Fruit fly (Drosophila melanogaster) whole organism, embryonic: ENCODE results near the gene Mkk4.

Source experiments
- Atf3 ChIP-seq: fragments of 200-800 bp; sonication (Bioruptor generic); optimal IDR thresholded peaks from 3 replicates; lab custom pipeline; 2016; ENCODE audit warnings: missing biosample characterization, missing genetic modification characterization
- CG11398 ChIP-seq: fragments of 200-800 bp; sonication (Bioruptor generic); optimal IDR thresholded peaks from 2 replicates; lab custom pipeline; 2016; ENCODE audit warnings: missing biosample characterization, missing genetic modification characterization
- CG11456 ChIP-seq: fragments of 200-800 bp; sonication (Bioruptor generic); IDR thresholded peaks from 3 replicates; pipeline ENCODE4 v1.3.6; 2022; ENCODE audit warnings: missing biosample characterization, missing genetic modification characterization
- CG13624 ChIP-seq: fragments of 200-800 bp; sonication (Bioruptor generic); optimal IDR thresholded peaks from 2 replicates; lab custom pipeline; 2016; ENCODE audit warnings: missing biosample characterization, missing genetic modification characterization
- CG13894 ChIP-seq: fragments of 200-800 bp; sonication (Bioruptor generic); optimal IDR thresholded peaks from 3 replicates; lab custom pipeline; 2018; ENCODE audit warnings: missing biosample characterization, mild to moderate bottlenecking, missing genetic modification characterization, moderate library complexity
- CG17361 ChIP-seq: fragments of 200-800 bp; sonication (Bioruptor generic); IDR thresholded peaks from 3 replicates; pipeline ENCODE4 v1.3.6; 2022; ENCODE audit warnings: missing biosample characterization, missing genetic modification characterization
- CG17568 ChIP-seq: fragments of 200-800 bp; sonication (Bioruptor generic); optimal IDR thresholded peaks from 2 replicates; lab custom pipeline; 2018; ENCODE audit warnings: missing biosample characterization, mild to moderate bottlenecking, missing genetic modification characterization, moderate library complexity
- CG18476 ChIP-seq: fragments of 200-800 bp; sonication (Bioruptor generic); optimal IDR thresholded peaks from 2 replicates; lab custom pipeline; 2016; ENCODE audit warnings: missing biosample characterization, mild to moderate bottlenecking, missing genetic modification characterization
- CG31388 ChIP-seq: fragments of 200-800 bp; sonication (Bioruptor generic); optimal IDR thresholded peaks from 2 replicates; lab custom pipeline; 2016; ENCODE audit warnings: missing biosample characterization, missing genetic modification characterization
- CG3281 ChIP-seq: fragments of 200-800 bp; sonication (Bioruptor generic); optimal IDR thresholded peaks from 3 replicates; lab custom pipeline; 2017; ENCODE audit warnings: missing biosample characterization, mild to moderate bottlenecking, missing genetic modification characterization
- CG33557 ChIP-seq: fragments of 200-800 bp; sonication (Bioruptor generic); optimal IDR thresholded peaks from 2 replicates; lab custom pipeline; 2019; ENCODE audit warnings: missing biosample characterization, mild to moderate bottlenecking, missing genetic modification characterization, moderate library complexity
- CG6272 ChIP-seq: fragments of 200-800 bp; sonication (Bioruptor generic); IDR thresholded peaks from 2 replicates; pipeline ENCODE4 v1.3.6; 2022; ENCODE audit warnings: missing biosample characterization, missing genetic modification characterization
- CG8290 ChIP-seq, 3 experiments: fragments of 200-800 bp; sonication (Bioruptor generic); optimal IDR thresholded peaks; 2 replicates each; lab custom pipeline; 2016 to 2019; ENCODE audit warnings: missing biosample characterization in 3 of 3, missing genetic modification characterization in 3 of 3, mild to moderate bottlenecking in 2 of 3, moderate library complexity in 1 of 3
- CG8388 ChIP-seq: fragments of 200-800 bp; sonication (Bioruptor generic); optimal IDR thresholded peaks from 2 replicates; lab custom pipeline; 2019; ENCODE audit warnings: missing biosample characterization, mild to moderate bottlenecking, missing genetic modification characterization, moderate library complexity
- CG8478 ChIP-seq: fragments of >200 bp; optimal IDR thresholded peaks from 2 replicates; lab custom pipeline; 2018
- CoRest ChIP-seq: fragments of 200-800 bp; sonication (Bioruptor generic); optimal IDR thresholded peaks from 3 replicates; lab custom pipeline; 2018; ENCODE audit warnings: missing biosample characterization, mild to moderate bottlenecking, missing genetic modification characterization, moderate library complexity
- Deaf1 ChIP-seq: fragments of 200-800 bp; optimal IDR thresholded peaks from 3 replicates; lab custom pipeline; 2019; ENCODE audit warnings: missing biosample characterization, mild to moderate bottlenecking, missing genetic modification characterization, moderate library complexity
- Dek ChIP-seq: fragments of 200-800 bp; sonication (Bioruptor generic); optimal IDR thresholded peaks from 3 replicates; lab custom pipeline; 2019; ENCODE audit warnings: missing biosample characterization, mild to moderate bottlenecking, missing genetic modification characterization, moderate library complexity
- Drgx ChIP-seq: fragments of 200-800 bp; sonication (Bioruptor generic); IDR thresholded peaks from 2 replicates; pipeline ENCODE4 v1.3.6; 2022; ENCODE audit warnings: missing biosample characterization, missing genetic modification characterization
- Ets65A ChIP-seq: fragments of 200-800 bp; sonication (Bioruptor generic); peaks from one replicate; lab custom pipeline; 2016; ENCODE audit warnings: missing biosample characterization, missing genetic modification characterization
- Ets97D ChIP-seq: fragments of 200-800 bp; sonication (Bioruptor generic); optimal IDR thresholded peaks from 3 replicates; lab custom pipeline; 2016; ENCODE audit warnings: missing biosample characterization, missing genetic modification characterization
- Fer2 ChIP-seq: fragments of 200-800 bp; sonication (Bioruptor generic); optimal IDR thresholded peaks from 2 replicates; lab custom pipeline; 2018; ENCODE audit warnings: missing biosample characterization, mild to moderate bottlenecking, missing genetic modification characterization, moderate library complexity
- HLH3B ChIP-seq: fragments of 200-800 bp; sonication (Bioruptor generic); IDR thresholded peaks from 2 replicates; pipeline ENCODE4 v1.3.6; 2022; ENCODE audit warnings: missing biosample characterization, missing genetic modification characterization
- HmgZ ChIP-seq: fragments of 200-800 bp; sonication (Bioruptor generic); optimal IDR thresholded peaks from 2 replicates; lab custom pipeline; 2018; ENCODE audit warnings: missing biosample characterization, mild to moderate bottlenecking, missing genetic modification characterization
- Jarid2 ChIP-seq: fragments of 200-800 bp; sonication (Bioruptor generic); optimal IDR thresholded peaks from 3 replicates; lab custom pipeline; 2017; ENCODE audit warnings: mild to moderate bottlenecking, missing biosample characterization, missing genetic modification reagents, missing genetic modification characterization
- Lim3 ChIP-seq: fragments of 200-800 bp; sonication (Bioruptor generic); IDR thresholded peaks from 2 replicates; pipeline ENCODE4 v1.3.6; 2022; ENCODE audit warnings: missing biosample characterization, missing genetic modification characterization
- Med ChIP-seq: fragments of 200-800 bp; sonication (Bioruptor generic); peaks from one replicate; lab custom pipeline; 2016; ENCODE audit warnings: missing biosample characterization, missing genetic modification characterization, mild to moderate bottlenecking, inconsistent platforms, moderate library complexity
- Nf-YA ChIP-seq: fragments of 200-800 bp; sonication (Bioruptor generic); IDR thresholded peaks from 2 replicates; pipeline ENCODE4 v1.3.6; 2022; ENCODE audit warnings: missing biosample characterization, missing genetic modification characterization
- Nf-YB ChIP-seq: fragments of 200-800 bp; sonication (Bioruptor generic); optimal IDR thresholded peaks from 3 replicates; lab custom pipeline; 2019; ENCODE audit warnings: missing biosample characterization, mild to moderate bottlenecking, missing genetic modification characterization, moderate library complexity
- PHDP ChIP-seq: fragments of 200-800 bp; sonication (Bioruptor generic); optimal IDR thresholded peaks from 3 replicates; lab custom pipeline; 2018; ENCODE audit warnings: missing biosample characterization, mild to moderate bottlenecking, missing genetic modification characterization, moderate library complexity
- Rfx ChIP-seq: fragments of 200-800 bp; sonication (Bioruptor generic); IDR thresholded peaks from 2 replicates; pipeline ENCODE4 v1.3.6; 2022; ENCODE audit warnings: missing biosample characterization, missing genetic modification characterization
- Sox102F ChIP-seq: fragments of 200-800 bp; sonication (Bioruptor generic); optimal IDR thresholded peaks from 2 replicates; lab custom pipeline; 2018; ENCODE audit warnings: missing biosample characterization, mild to moderate bottlenecking, missing genetic modification characterization, moderate library complexity
- Trl ChIP-seq, 3 experiments: fragments of >200 bp in 2 of 3; fragments of 200-800 bp in 1 of 3; sonication (Bioruptor generic) in 1 of 3; optimal IDR thresholded peaks; 2 replicates in 1 of 3; 3 replicates in 2 of 3; lab custom pipeline; 2016 to 2017; ENCODE audit warnings: missing biosample characterization in 1 of 3, missing genetic modification characterization in 1 of 3
- Xbp1 ChIP-seq: fragments of 200-800 bp; sonication (Bioruptor generic); optimal IDR thresholded peaks from 3 replicates; lab custom pipeline; 2016; ENCODE audit warnings: missing biosample characterization, mild to moderate bottlenecking, missing genetic modification characterization
- ase ChIP-seq: fragments of 200-800 bp; sonication (Bioruptor generic); IDR thresholded peaks from 3 replicates; pipeline ENCODE4 v1.3.6; 2022; ENCODE audit warnings: missing biosample characterization, missing genetic modification characterization
- dimm ChIP-seq: fragments of 200-800 bp; sonication (Bioruptor generic); IDR thresholded peaks from 2 replicates; pipeline ENCODE4 v1.3.6; 2022; ENCODE audit warnings: missing biosample characterization, missing genetic modification characterization
- dmrt11E ChIP-seq: fragments of 200-800 bp; sonication (Bioruptor generic); optimal IDR thresholded peaks from 3 replicates; lab custom pipeline; 2018; ENCODE audit warnings: missing biosample characterization, mild to moderate bottlenecking, missing genetic modification characterization, moderate library complexity
- ems ChIP-seq: fragments of 200-800 bp; sonication (Bioruptor generic); optimal IDR thresholded peaks from 3 replicates; lab custom pipeline; 2016; ENCODE audit warnings: missing biosample characterization, missing genetic modification characterization
- eve ChIP-seq, 2 experiments: fragments of >200 bp; optimal IDR thresholded peaks; 2 replicates each; lab custom pipeline; 2017; ENCODE audit warnings: missing biosample characterization in 2 of 2, missing genetic modification characterization in 2 of 2
- eyg ChIP-seq: fragments of 200-800 bp; sonication (Bioruptor generic); optimal IDR thresholded peaks from 3 replicates; lab custom pipeline; 2016; ENCODE audit warnings: missing biosample characterization, missing genetic modification characterization
- gro ChIP-seq: fragments of 200-800 bp; sonication (Bioruptor generic); optimal IDR thresholded peaks from 2 replicates; lab custom pipeline; 2016; ENCODE audit warnings: missing biosample characterization, missing genetic modification characterization
- gsb ChIP-seq: fragments of 200-800 bp; sonication (Bioruptor generic); IDR thresholded peaks from 2 replicates; pipeline ENCODE4 v1.3.6; 2022; ENCODE audit warnings: missing biosample characterization, missing genetic modification characterization
- hb ChIP-seq: fragments of 200-800 bp; sonication (Bioruptor generic); IDR thresholded peaks from 3 replicates; pipeline ENCODE4 v1.3.6; 2022; ENCODE audit warnings: missing biosample characterization, missing genetic modification characterization; ENCODE audit not compliant: partially characterized antibody
- her ChIP-seq: fragments of 200-800 bp; sonication (Bioruptor generic); optimal IDR thresholded peaks from 2 replicates; lab custom pipeline; 2016; ENCODE audit warnings: missing biosample characterization, missing genetic modification characterization
- lola ChIP-seq, 3 experiments: fragments of >200 bp in 2 of 3; fragments of 200-800 bp in 1 of 3; sonication (Bioruptor generic) in 1 of 3; optimal IDR thresholded peaks; 2 replicates each; lab custom pipeline; 2017 to 2019; ENCODE audit warnings: missing biosample characterization in 3 of 3, missing genetic modification characterization in 3 of 3, mild to moderate bottlenecking in 1 of 3, moderate library complexity in 1 of 3
- nau ChIP-seq: fragments of 200-800 bp; sonication (Bioruptor generic); optimal IDR thresholded peaks from 3 replicates; lab custom pipeline; 2017; ENCODE audit warnings: missing biosample characterization, mild to moderate bottlenecking, missing genetic modification characterization, missing genetic modification reagents
- phol ChIP-seq: fragments of 200-800 bp; sonication (Bioruptor generic); optimal IDR thresholded peaks from 3 replicates; lab custom pipeline; 2018; ENCODE audit warnings: missing biosample characterization, mild to moderate bottlenecking, missing genetic modification characterization, moderate library complexity
- sens ChIP-seq: fragments of 200-800 bp; sonication (Bioruptor generic); peaks from one replicate; lab custom pipeline; 2016; ENCODE audit warnings: missing biosample characterization, missing genetic modification characterization
- vnd ChIP-seq: fragments of 200-800 bp; sonication (Bioruptor generic); IDR thresholded peaks from 3 replicates; pipeline ENCODE4 v1.3.6; 2022; ENCODE audit warnings: missing biosample characterization, missing genetic modification characterization; ENCODE audit not compliant: partially characterized antibody

Gene Mkk4

dm6 chr3R:8654058-8654457 lies 3.5 kb upstream of the Mkk4 start:
- TF ChIP-seq CG11398 (GFP tag; lab: Kevin White, UChicago) (no peak), CG13624 (GFP tag; lab: Kevin White, UChicago) (no peak), sens (GFP tag; lab: Kevin White, UChicago) (peak; percentile 53), Med (GFP tag; lab: Kevin White, UChicago) (peak; percentile 75), Rfx (GFP tag; lab: Robert Waterston, UW) (no peak), CG3281 (GFP tag; lab: Kevin White, UChicago) (no peak), gsb (0 out of 2 replicates have a peak, but pooled peaks have one; percentile 29), PHDP (tag; lab: Kevin White, UChicago) (no peak), CG17361 (no peak), Ets65A (GFP tag; lab: Kevin White, UChicago) (peak; percentile 71)

DNA sequence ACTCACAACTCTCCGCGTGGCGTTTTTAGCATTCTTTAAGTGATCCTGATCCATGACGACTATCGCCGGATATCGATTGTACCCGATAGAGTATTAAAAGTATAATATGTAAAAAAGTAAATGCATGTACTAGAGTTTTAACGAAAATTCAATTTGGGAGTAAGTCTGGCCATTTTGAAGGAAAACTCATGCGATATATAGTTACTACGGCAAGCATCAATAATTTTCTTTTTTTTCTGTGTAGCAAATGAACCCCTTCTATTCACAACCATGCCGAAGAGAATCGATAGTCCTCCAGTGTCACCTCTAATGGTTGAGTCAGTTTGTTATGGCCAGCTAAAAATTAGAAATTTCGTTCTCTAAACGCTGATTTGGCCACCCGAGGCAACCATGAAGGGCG lies 2.1 kb upstream of the Mkk4 start, which contains the start of the genes Sys1 and Dhod:
TSS of gene Sys1 (plus strand) at position 91 of the 400 bp plus-strand sequence.
TSS of gene Dhod (minus strand) at position 186 of the 400 bp plus-strand sequence.
- peak; percentile 83 for TF ChIP-seq hb (GFP tag; lab: Robert Waterston, UW)
- peak; percentile 85 for TF ChIP-seq vnd
- peak; percentile 74 for TF ChIP-seq phol (tag; lab: Kevin White, UChicago)
- TF ChIP-seq Dek (tag; lab: Kevin White, UChicago): peak; percentile 20
- TF ChIP-seq CG18476 (GFP tag; lab: Kevin White, UChicago): peak; percentile 25
- peak; percentile 51 for TF ChIP-seq dmrt11E (tag; lab: Kevin White, UChicago)
- TF ChIP-seq eyg (GFP tag; lab: Kevin White, UChicago): peak; percentile 51
- TF ChIP-seq CoRest: peak; percentile 50
- no peak for TF ChIP-seq Trl (optimal IDR thresholded peaks at IDR 0.05; lab: Kevin White, UChicago)
- peak; percentile 70 for TF ChIP-seq Trl (GFP tag; optimal IDR thresholded peaks at IDR 0.05; lab: Kevin White, UChicago)
- no peak for TF ChIP-seq Fer2 (tag; lab: Kevin White, UChicago)
- peak; percentile 62 for TF ChIP-seq HLH3B (GFP tag; lab: Robert Waterston, UW)
- peak; percentile 37 for TF ChIP-seq gro
- TF ChIP-seq Drgx: peak; percentile 67
- no peak for TF ChIP-seq CG17568
- peak; percentile 2 for TF ChIP-seq Deaf1 (tag; lab: Kevin White, UChicago)
- no peak for TF ChIP-seq nau (GFP tag; lab: Kevin White, UChicago)
- TF ChIP-seq Xbp1 (GFP tag; lab: Kevin White, UChicago): peak; percentile 76
- TF ChIP-seq CG31388 (GFP tag; lab: Kevin White, UChicago): peak; percentile 4
- TF ChIP-seq Sox102F: peak; percentile 62
- TF ChIP-seq HmgZ (tag; lab: Kevin White, UChicago): peak; percentile 76
- TF ChIP-seq CG13894: peak; percentile 71
- TF ChIP-seq her (GFP tag; lab: Kevin White, UChicago): peak; percentile 60
- peak; percentile 60 for TF ChIP-seq Atf3 (GFP tag; lab: Kevin White, UChicago)
- TF ChIP-seq CG8290 (GFP tag; optimal IDR thresholded peaks at IDR 0.05; lab: Kevin White, UChicago): peak; percentile 51
- peak; percentile 13 to 58 for TF ChIP-seq CG8290 (tag; optimal IDR thresholded peaks at IDR 0.05; lab: Kevin White, UChicago)
- TF ChIP-seq Ets97D (GFP tag; lab: Kevin White, UChicago): peak; percentile 57
- TF ChIP-seq dimm (GFP tag; lab: Robert Waterston, UW): no peak
- peak; percentile 75 for TF ChIP-seq CG6272
- TF ChIP-seq ase (GFP tag; lab: Robert Waterston, UW): peak; percentile 71
- no peak for TF ChIP-seq CG8478 (lab: Kevin White, UChicago)
- peak; percentile 51 for TF ChIP-seq CG8388 (GFP tag; lab: Kevin White, UChicago)
- TF ChIP-seq CG33557 (GFP tag; lab: Kevin White, UChicago): peak; percentile 28
- TF ChIP-seq eve (GFP tag; optimal IDR thresholded peaks at IDR 0.05; lab: Kevin White, UChicago): no peak
- TF ChIP-seq lola (GFP tag; optimal IDR thresholded peaks at IDR 0.05; lab: Kevin White, UChicago): peak in 1 of 3 experiments; percentile 47
- TF ChIP-seq Nf-YA (GFP tag; lab: Robert Waterston, UW): peak; percentile 24; the same call in 1 of the 2 replicates
- TF ChIP-seq Jarid2 (GFP tag; lab: Kevin White, UChicago): no peak
- no peak for TF ChIP-seq Nf-YB (GFP tag; lab: Kevin White, UChicago)
- TF ChIP-seq ems: peak; percentile 82
- TF ChIP-seq CG11456: peak; percentile 67; the same call in 2 of the 3 replicates
- TF ChIP-seq Lim3: no peak
